Worm (Caenorhabditis elegans) whole organism, mixed stage, embryonic: ENCODE measurements around the gene K03H1.9.

ENCODE experiments used
- ces-1 ChIP-seq: fragments of 150-350 bp; optimal IDR thresholded peaks from 2 replicates; lab custom pipeline; 2014; ENCODE audit warnings: missing biosample characterization, missing genetic modification reagents, missing genetic modification characterization
- drap-1 ChIP-seq: fragments of 200-800 bp; sonication (Bioruptor generic); optimal IDR thresholded peaks from 3 replicates; lab custom pipeline; 2018; ENCODE audit warnings: mild to moderate bottlenecking, missing genetic modification characterization, missing compliant biosample characterization
- elt-3 ChIP-seq: fragments of 150-350 bp; optimal IDR thresholded peaks from 2 replicates; lab custom pipeline; 2014; ENCODE audit warnings: missing biosample characterization, missing genetic modification characterization
- ham-2 ChIP-seq: fragments of 200-800 bp; sonication (Bioruptor generic); optimal IDR thresholded peaks from 2 replicates; lab custom pipeline; 2018; ENCODE audit warnings: mild to moderate bottlenecking, missing genetic modification characterization, missing compliant biosample characterization
- lin-13 ChIP-seq: fragments of 150-350 bp; optimal IDR thresholded peaks from 2 replicates; lab custom pipeline; 2014; ENCODE audit warnings: missing biosample characterization, missing genetic modification characterization
- nhr-12 ChIP-seq: fragments of 150-350 bp; optimal IDR thresholded peaks from 2 replicates; lab custom pipeline; 2014; ENCODE audit warnings: missing biosample characterization, missing genetic modification characterization
- nhr-237 ChIP-seq: fragments of 150-350 bp; optimal IDR thresholded peaks from 2 replicates; lab custom pipeline; 2014; ENCODE audit warnings: missing biosample characterization, missing genetic modification characterization
- pha-4 ChIP-seq: fragments of 150-350 bp; optimal IDR thresholded peaks from 2 replicates; lab custom pipeline; 2018; ENCODE audit warnings: missing biosample characterization, missing genetic modification reagents, missing genetic modification characterization
- unc-39 ChIP-seq: fragments of 150-350 bp; optimal IDR thresholded peaks from 2 replicates; lab custom pipeline; 2014; ENCODE audit warnings: missing biosample characterization, missing genetic modification characterization
- unc-62 ChIP-seq: fragments of 150-350 bp; optimal IDR thresholded peaks from 2 replicates; lab custom pipeline; 2014; ENCODE audit warnings: missing biosample characterization, missing genetic modification reagents, missing genetic modification characterization
- ztf-11 ChIP-seq: fragments of 150-350 bp; optimal IDR thresholded peaks from 2 replicates; lab custom pipeline; 2014; ENCODE audit warnings: missing biosample characterization, missing genetic modification characterization

DNA sequence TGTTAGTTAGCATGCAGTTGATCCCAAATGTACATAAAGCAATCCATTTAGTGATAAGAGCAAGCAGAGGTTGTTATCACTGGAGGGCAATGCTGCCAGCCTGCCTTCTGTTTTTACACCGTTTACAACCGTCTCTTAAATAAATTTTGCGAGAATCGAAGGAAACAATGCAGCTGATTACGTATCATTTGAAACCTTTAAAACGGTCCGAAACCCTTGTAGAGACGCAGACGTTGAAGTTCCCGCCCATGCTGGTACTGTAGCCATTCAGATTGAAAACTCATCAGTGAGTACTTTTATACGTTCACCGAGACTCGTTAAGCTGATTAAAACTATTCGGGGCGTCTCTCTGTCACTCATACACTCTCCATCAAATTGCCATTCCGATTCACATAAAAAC is 10.9 kb downstream of the K03H1.9 start:
- TF ChIP-seq elt-3 = no peak
- no peak for TF ChIP-seq pha-4 (tag; lab: Kevin White, UChicago)
- no peak for TF ChIP-seq ces-1 (GFP tag; lab: Kevin White, UChicago)
- TF ChIP-seq nhr-12 (tag; lab: Kevin White, UChicago) = no peak
- TF ChIP-seq lin-13 = no peak
- TF ChIP-seq drap-1 (GFP tag; lab: Kevin White, UChicago) = no peak
- no peak for TF ChIP-seq ham-2 (GFP tag; lab: Kevin White, UChicago)
- TF ChIP-seq unc-62 (GFP tag; lab: Kevin White, UChicago) = no peak
- no peak for TF ChIP-seq nhr-237 (tag; lab: Kevin White, UChicago)
- TF ChIP-seq ztf-11 (tag; lab: Kevin White, UChicago) = no peak
- TF ChIP-seq unc-39 (tag; lab: Kevin White, UChicago) = no peak
